Fruit fly (Drosophila melanogaster) whole organism, wandering third instar larva: ENCODE measurements around the gene CG5577.

Source experiments
- Abd-B ChIP-seq: fragments of >200 bp; optimal IDR thresholded peaks from 2 replicates; lab custom pipeline; 2017; ENCODE audit warnings: missing biosample characterization, missing genetic modification characterization
- CG9705 ChIP-seq: fragments of 200-800 bp; sonication (Bioruptor generic); optimal IDR thresholded peaks from 2 replicates; lab custom pipeline; 2018; ENCODE audit warnings: missing biosample characterization, mild to moderate bottlenecking, missing genetic modification characterization
- CrebA ChIP-seq: fragments of 200-800 bp; sonication (Bioruptor generic); optimal IDR thresholded peaks from 2 replicates; lab custom pipeline; 2016; ENCODE audit warnings: missing biosample characterization, mild to moderate bottlenecking, missing genetic modification characterization, borderline replicate concordance
- Dfd ChIP-seq: fragments of >200 bp; optimal IDR thresholded peaks from 2 replicates; lab custom pipeline; 2017; ENCODE audit warnings: missing biosample characterization, missing genetic modification characterization
- Dif ChIP-seq: fragments of 200-275, 200-300 bp; sonication (Bioruptor generic); optimal IDR thresholded peaks from 2 replicates; lab custom pipeline; 2018; ENCODE audit warnings: missing biosample characterization, missing genetic modification characterization; ENCODE audit not compliant: partially characterized antibody
- GATAd ChIP-seq: sonication (Bioruptor generic); optimal IDR thresholded peaks from 2 replicates; lab custom pipeline; 2016; ENCODE audit warnings: missing biosample characterization, missing genetic modification characterization
- Hnf4 ChIP-seq: fragments of 200-800 bp; sonication (Bioruptor generic); optimal IDR thresholded peaks from 2 replicates; lab custom pipeline; 2016; ENCODE audit warnings: missing biosample characterization, mild to moderate bottlenecking, missing genetic modification characterization
- Hr78 ChIP-seq: fragments of >200 bp; optimal IDR thresholded peaks from 2 replicates; lab custom pipeline; 2017; ENCODE audit warnings: missing biosample characterization, missing genetic modification characterization
- Hr83 ChIP-seq: fragments of 200-300 bp; sonication (Bioruptor generic); optimal IDR thresholded peaks from 2 replicates; lab custom pipeline; 2016; ENCODE audit warnings: missing biosample characterization, mild to moderate bottlenecking, missing genetic modification characterization, moderate library complexity; ENCODE audit not compliant: poor library complexity, severe bottlenecking
- Jra ChIP-seq: sonication (Bioruptor generic); optimal IDR thresholded peaks from 2 replicates; lab custom pipeline; 2016; ENCODE audit warnings: missing biosample characterization, missing genetic modification characterization
- Myc ChIP-seq: fragments of >200 bp; optimal IDR thresholded peaks from 2 replicates; lab custom pipeline; 2017
- OdsH ChIP-seq: fragments of 200-800 bp; sonication (Bioruptor generic); optimal IDR thresholded peaks from 2 replicates; lab custom pipeline; 2016; ENCODE audit warnings: missing biosample characterization, mild to moderate bottlenecking, missing genetic modification characterization
- Sp1 ChIP-seq: fragments of 200-800 bp; sonication (Bioruptor generic); optimal IDR thresholded peaks from 3 replicates; lab custom pipeline; 2019; ENCODE audit warnings: missing biosample characterization, mild to moderate bottlenecking, missing genetic modification characterization, moderate library complexity
- Vsx2 ChIP-seq: fragments of 200-300, 225-300 bp; sonication (Bioruptor generic); optimal IDR thresholded peaks from 2 replicates; lab custom pipeline; 2018; ENCODE audit warnings: missing biosample characterization, missing genetic modification characterization; ENCODE audit not compliant: partially characterized antibody
- brk ChIP-seq: fragments of 200-800 bp; sonication (Bioruptor generic); optimal IDR thresholded peaks from 2 replicates; lab custom pipeline; 2016; ENCODE audit warnings: missing biosample characterization, mild to moderate bottlenecking, missing genetic modification characterization
- dl ChIP-seq, 2 experiments: fragments of 175-275, 200-275 bp in 1 of 2; fragments of 200-275 bp in 1 of 2; sonication (Bioruptor generic); optimal IDR thresholded peaks; lab custom pipeline; 2018; ENCODE audit warnings: mild to moderate bottlenecking in 2 of 2, missing biosample characterization in 2 of 2, missing genetic modification characterization in 2 of 2, moderate library complexity in 2 of 2; ENCODE audit not compliant: partially characterized antibody in 2 of 2, insufficient read depth in 1 of 2
- dmrt93B ChIP-seq: fragments of 200-800 bp; sonication (Bioruptor generic); optimal IDR thresholded peaks from 2 replicates; lab custom pipeline; 2018; ENCODE audit warnings: missing biosample characterization, mild to moderate bottlenecking, missing genetic modification characterization
- dsf ChIP-seq: sonication (Bioruptor generic); optimal IDR thresholded peaks from 2 replicates; lab custom pipeline; 2016; ENCODE audit warnings: missing biosample characterization, missing genetic modification characterization, borderline replicate concordance
- ey ChIP-seq: fragments of 200-800 bp; sonication (Bioruptor generic); optimal IDR thresholded peaks from 2 replicates; lab custom pipeline; 2016; ENCODE audit warnings: missing biosample characterization, missing genetic modification characterization
- foxo ChIP-seq, 2 experiments: fragments of 200-800 bp; sonication (Bioruptor generic); optimal IDR thresholded peaks; 2 replicates in 1 of 2; 3 replicates in 1 of 2; lab custom pipeline; 2016 to 2017; ENCODE audit warnings: missing biosample characterization in 2 of 2, missing genetic modification characterization in 2 of 2
- fru ChIP-seq: fragments of 200-800 bp; sonication (Bioruptor generic); optimal IDR thresholded peaks from 3 replicates; lab custom pipeline; 2016; ENCODE audit warnings: missing biosample characterization, mild to moderate bottlenecking, missing genetic modification characterization
- h ChIP-seq: fragments of 200-800 bp; sonication (Bioruptor generic); optimal IDR thresholded peaks from 3 replicates; lab custom pipeline; 2016; ENCODE audit warnings: missing biosample characterization, mild to moderate bottlenecking, missing genetic modification characterization
- pan ChIP-seq: fragments of >200 bp; optimal IDR thresholded peaks from 2 replicates; lab custom pipeline; 2017
- psq ChIP-seq: fragments of 200-800 bp; sonication (Bioruptor generic); optimal IDR thresholded peaks from 3 replicates; lab custom pipeline; 2017; ENCODE audit warnings: missing biosample characterization, mild to moderate bottlenecking, missing genetic modification characterization, moderate library complexity
- rgr ChIP-seq: fragments of 200-800 bp; sonication (Bioruptor generic); optimal IDR thresholded peaks from 3 replicates; lab custom pipeline; 2016; ENCODE audit warnings: missing biosample characterization, mild to moderate bottlenecking, missing genetic modification characterization
- sage ChIP-seq: fragments of 200-800 bp; sonication (Bioruptor generic); optimal IDR thresholded peaks from 2 replicates; lab custom pipeline; 2016; ENCODE audit warnings: missing biosample characterization, mild to moderate bottlenecking, missing genetic modification characterization
- sv ChIP-seq: fragments of 200-800 bp; sonication (Bioruptor generic); optimal IDR thresholded peaks from 3 replicates; lab custom pipeline; 2016; ENCODE audit warnings: missing biosample characterization, missing genetic modification characterization
- tai ChIP-seq: sonication (Bioruptor generic); optimal IDR thresholded peaks from 2 replicates; lab custom pipeline; 2016; ENCODE audit warnings: missing biosample characterization, missing genetic modification characterization
- usp ChIP-seq: fragments of >200 bp; optimal IDR thresholded peaks from 2 replicates; lab custom pipeline; 2017; ENCODE audit warnings: missing biosample characterization, missing genetic modification characterization
- woc ChIP-seq: sonication (Bioruptor generic); optimal IDR thresholded peaks from 2 replicates; lab custom pipeline; 2016; ENCODE audit warnings: missing biosample characterization, mild to moderate bottlenecking, missing genetic modification characterization

The CG5577 gene

DNA sequence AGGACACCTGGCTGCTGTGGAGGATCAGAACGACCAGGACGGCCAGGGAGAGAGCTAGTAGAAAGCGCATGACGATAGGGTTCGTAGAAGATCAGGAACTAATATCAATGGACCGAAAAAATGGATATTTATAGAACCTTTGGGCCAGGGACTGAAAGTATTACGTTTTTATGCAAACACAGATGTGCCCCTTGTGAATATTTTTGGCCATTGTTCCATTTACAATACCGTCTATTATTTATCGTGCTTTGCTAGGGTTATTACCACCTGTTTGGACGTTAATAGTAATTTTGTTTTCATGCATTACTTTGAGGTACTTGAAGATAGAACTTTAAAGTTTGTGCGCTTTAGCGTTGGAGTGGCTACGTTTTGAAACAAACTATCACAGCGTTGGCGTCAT, 7.7 kb downstream of the CG5577 start, which contains the start of gene CG32188:
Gene CG32188 (minus strand): TSS at position 101 of the 400 bp plus-strand sequence.
- no peak for TF ChIP-seq GATAd (GFP tag; lab: Kevin White, UChicago)
- TF ChIP-seq Sp1 (GFP tag; lab: Kevin White, UChicago) = no peak
- no peak for TF ChIP-seq rgr (GFP tag; lab: Kevin White, UChicago)
- TF ChIP-seq woc (GFP tag; lab: Kevin White, UChicago) = no peak
- no peak for TF ChIP-seq Abd-B (GFP tag; lab: Kevin White, UChicago)
- no peak for TF ChIP-seq Hr83
- no peak for TF ChIP-seq Dfd
- no peak for TF ChIP-seq usp (GFP tag; lab: Kevin White, UChicago)
- TF ChIP-seq pan (lab: Kevin White, UChicago) = no peak
- TF ChIP-seq Jra (GFP tag; lab: Kevin White, UChicago) = no peak

DNA sequence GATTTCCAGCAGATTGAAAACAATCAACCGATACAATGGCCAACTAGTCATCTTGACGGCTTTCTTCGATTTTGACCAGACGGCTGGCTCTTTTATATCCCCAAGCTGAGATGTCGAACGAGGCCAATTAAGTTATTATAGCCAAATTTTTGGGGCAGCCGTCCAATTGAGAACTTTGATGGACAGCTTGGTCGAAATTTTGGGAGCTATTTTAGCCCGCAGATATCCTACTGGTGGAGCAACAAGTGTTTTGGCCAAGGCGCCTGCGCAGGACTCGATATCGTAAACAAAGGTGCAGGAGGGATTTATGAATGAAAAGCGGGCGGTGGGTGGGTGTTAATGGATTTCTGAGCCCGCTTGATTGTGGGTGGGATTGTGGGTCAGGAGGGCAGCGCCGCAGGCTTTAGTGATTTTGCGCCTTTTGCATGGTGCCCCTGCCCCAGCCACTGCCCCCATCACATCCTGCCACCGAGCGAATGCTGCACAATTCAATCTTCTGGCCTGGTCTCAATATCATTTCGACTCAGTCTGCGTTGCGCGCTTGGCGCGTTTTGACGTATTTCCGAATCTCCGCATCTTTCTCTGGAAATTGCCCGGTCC, 18.3 kb downstream of the CG5577 start, which contains the start of the genes Ir75c and Grd:
Gene Ir75c (minus strand): TSS at position 51 of the 600 bp plus-strand sequence.
Gene Grd (plus strand): TSS at position 550 of the 600 bp plus-strand sequence.
- TF ChIP-seq psq (GFP tag; lab: Kevin White, UChicago) (no peak), tai (GFP tag; lab: Kevin White, UChicago) (no peak), fru (GFP tag; lab: Kevin White, UChicago) (no peak), Hr78 (GFP tag; lab: Kevin White, UChicago) (no peak), Abd-B (GFP tag; lab: Kevin White, UChicago) (no peak), dl (GFP tag; optimal IDR thresholded peaks at IDR 0.05; lab: Kevin White, UChicago; ENCODE audit: insufficient read depth in 1 of 2, partially characterized antibody in 2 of 2) (no peak), Vsx2 (GFP tag; lab: Kevin White, UChicago) (no peak), Myc (lab: Kevin White, UChicago) (no peak), h (GFP tag; lab: Kevin White, UChicago) (no peak), Sp1 (GFP tag; lab: Kevin White, UChicago) (no peak), Dif (GFP tag; lab: Kevin White, UChicago) (no peak), CG9705 (GFP tag; lab: Kevin White, UChicago) (no peak), Jra (GFP tag; lab: Kevin White, UChicago) (no peak), dsf (GFP tag; lab: Kevin White, UChicago) (no peak), woc (GFP tag; lab: Kevin White, UChicago) (no peak), sv (GFP tag; lab: Kevin White, UChicago) (no peak), ey (no peak)

DNA sequence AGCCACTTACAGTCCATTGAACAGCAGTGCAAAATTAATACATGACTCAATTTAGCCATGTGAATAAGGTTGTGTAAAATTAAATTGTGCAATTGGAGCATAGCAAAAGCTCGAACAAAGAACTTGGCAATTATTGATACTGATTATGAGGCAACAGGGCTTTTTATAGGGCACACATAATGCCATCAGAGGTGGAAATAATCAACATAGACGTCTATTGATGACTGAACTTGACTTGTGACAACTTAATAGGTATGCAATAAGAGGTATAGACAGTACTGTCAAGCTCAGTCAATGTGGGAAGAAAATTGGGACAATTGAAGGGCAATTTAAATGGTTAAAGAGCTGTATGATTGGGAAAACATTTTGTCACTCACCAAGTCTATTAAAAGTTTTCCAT, 21.1 kb downstream of the CG5577 start, which contains the start of gene Ir75b:
Gene Ir75b (minus strand): TSS at position 101 of the 400 bp plus-strand sequence.
- no peak for TF ChIP-seq Hr78 (GFP tag; lab: Kevin White, UChicago)
- TF ChIP-seq CrebA (GFP tag; lab: Kevin White, UChicago) = no peak
- no peak for TF ChIP-seq foxo (GFP tag; optimal IDR thresholded peaks at IDR 0.05; lab: Kevin White, UChicago)
- no peak for TF ChIP-seq sage (GFP tag; lab: Kevin White, UChicago)
- TF ChIP-seq Sp1 (GFP tag; lab: Kevin White, UChicago) = no peak
- no peak for TF ChIP-seq Dfd
- TF ChIP-seq, all 38 proteins: peak for 0

DNA sequence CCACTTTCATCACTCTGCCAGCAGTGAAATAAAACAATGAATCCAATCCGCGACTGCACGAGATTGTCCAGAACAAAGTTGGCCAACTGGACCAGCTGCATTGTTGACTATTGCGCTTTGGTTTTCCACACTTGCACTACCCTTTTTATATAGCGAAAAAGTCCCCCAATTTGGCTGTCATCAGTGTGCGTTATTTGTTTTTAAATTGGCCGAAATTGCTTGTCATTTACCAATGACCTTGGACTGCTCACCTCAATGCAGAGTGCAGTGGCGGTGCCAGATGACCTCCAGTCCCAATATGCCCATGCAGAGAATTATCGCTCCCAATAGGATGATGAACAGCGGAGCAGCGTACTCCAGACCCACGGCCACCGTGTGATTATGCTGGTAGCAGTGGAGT, 23.4 kb downstream of the CG5577 start, which contains the start of gene Ir75a:
Gene Ir75a (minus strand): TSS at position 101 of the 400 bp plus-strand sequence.
- TF ChIP-seq ey = no peak
- no peak for TF ChIP-seq psq (GFP tag; lab: Kevin White, UChicago)
- no peak for TF ChIP-seq sage (GFP tag; lab: Kevin White, UChicago)
- TF ChIP-seq fru (GFP tag; lab: Kevin White, UChicago) = no peak
- no peak for TF ChIP-seq Dfd
- TF ChIP-seq Abd-B (GFP tag; lab: Kevin White, UChicago) = no peak
- no peak for TF ChIP-seq brk (GFP tag; lab: Kevin White, UChicago)
- no peak for TF ChIP-seq Hnf4
- no peak for TF ChIP-seq Sp1 (GFP tag; lab: Kevin White, UChicago)
- TF ChIP-seq Hr83 = no peak
- TF ChIP-seq CG9705 (GFP tag; lab: Kevin White, UChicago) = no peak
- no peak for TF ChIP-seq dl (GFP tag; optimal IDR thresholded peaks at IDR 0.05; lab: Kevin White, UChicago; ENCODE audit: insufficient read depth in 1 of 2, partially characterized antibody in 2 of 2)
- TF ChIP-seq usp (GFP tag; lab: Kevin White, UChicago) = no peak
- TF ChIP-seq CrebA (GFP tag; lab: Kevin White, UChicago) = no peak
- no peak for TF ChIP-seq tai (GFP tag; lab: Kevin White, UChicago)
- no peak for TF ChIP-seq OdsH
- no peak for TF ChIP-seq dmrt93B
